Worm (Caenorhabditis elegans) whole organism, L4 larva: ENCODE measurements around the gene acs-22.

Experiments used
- F37D6.2 ChIP-seq: sonication (generic microtip); optimal IDR thresholded peaks from 2 replicates; lab custom pipeline; 2016; ENCODE audit warnings: mild to moderate bottlenecking, missing genetic modification characterization, missing compliant biosample characterization
- ZK546.5 ChIP-seq, 2 experiments: sonication (generic microtip); optimal IDR thresholded peaks; 2 replicates each; lab custom pipeline; 2017; ENCODE audit warnings: missing biosample characterization in 2 of 2, missing genetic modification characterization in 2 of 2
- aha-1 ChIP-seq: fragments of 150-350 bp; peaks from one replicate; lab custom pipeline; 2014; ENCODE audit warnings: missing biosample characterization, missing genetic modification characterization
- ama-1 ChIP-seq: fragments of 150-350 bp; optimal IDR thresholded peaks from 2 replicates; lab custom pipeline; 2014; ENCODE audit warnings: inconsistent platforms, mixed read lengths
- arid-1 ChIP-seq: fragments of 200-800 bp; sonication (Bioruptor generic); conservative IDR thresholded peaks from 2 replicates; pipeline ENCODE4 v1.3.6; 2022; ENCODE audit warnings: missing genetic modification reagents, missing genetic modification characterization, missing compliant biosample characterization
- ceh-44 ChIP-seq: fragments of 200-800 bp; sonication (Bioruptor generic); IDR thresholded peaks from 2 replicates; pipeline ENCODE4 v1.3.6; 2022; ENCODE audit warnings: missing genetic modification reagents, missing genetic modification characterization, missing compliant biosample characterization
- ceh-82 ChIP-seq: sonication (generic microtip); optimal IDR thresholded peaks from 2 replicates; lab custom pipeline; 2017; ENCODE audit warnings: missing biosample characterization, missing genetic modification characterization
- ces-1 ChIP-seq: fragments of 150-350 bp; sonication (generic microtip); optimal IDR thresholded peaks from 4 replicates; lab custom pipeline; 2014; ENCODE audit warnings: missing biosample characterization, missing genetic modification reagents, missing genetic modification characterization
- daf-16 ChIP-seq, 3 experiments: sonication (generic microtip); optimal IDR thresholded peaks; 2 replicates each; lab custom pipeline; 2016 to 2017; ENCODE audit warnings: missing genetic modification characterization in 3 of 3, missing genetic modification reagents in 3 of 3, mild to moderate bottlenecking in 2 of 3, missing compliant biosample characterization in 2 of 3, missing biosample characterization in 1 of 3, moderate library complexity in 1 of 3
- daf-19 ChIP-seq: fragments of 200-800 bp; sonication (Bioruptor generic); conservative IDR thresholded peaks from 2 replicates; pipeline ENCODE4 v1.3.6; 2022; ENCODE audit warnings: missing genetic modification characterization, missing compliant biosample characterization
- dmd-6 ChIP-seq: fragments of 200-800 bp; sonication (Bioruptor generic); IDR thresholded peaks from 2 replicates; pipeline ENCODE4 v1.3.6; 2022; ENCODE audit warnings: missing genetic modification reagents, missing genetic modification characterization, missing compliant biosample characterization
- dmd-8 ChIP-seq: fragments of 200-800 bp; sonication (Bioruptor generic); IDR thresholded peaks from 2 replicates; pipeline ENCODE4 v1.3.6; 2022; ENCODE audit warnings: missing genetic modification characterization, missing compliant biosample characterization
- dmd-9 ChIP-seq: fragments of 200-800 bp; sonication (Bioruptor generic); IDR thresholded peaks from 2 replicates; pipeline ENCODE4 v1.3.6; 2022; ENCODE audit warnings: missing genetic modification reagents, missing genetic modification characterization, missing compliant biosample characterization
- dve-1 ChIP-seq: sonication (generic microtip); optimal IDR thresholded peaks from 2 replicates; lab custom pipeline; 2017; ENCODE audit warnings: antibody characterized with exemption, mild to moderate bottlenecking, missing genetic modification characterization, missing compliant biosample characterization; ENCODE audit not compliant: insufficient read depth
- fos-1 ChIP-seq: fragments of 150-350 bp; optimal IDR thresholded peaks from 2 replicates; lab custom pipeline; 2014; ENCODE audit warnings: missing biosample characterization, missing genetic modification characterization
- gei-8 ChIP-seq: fragments of 200-800 bp; sonication (Bioruptor generic); optimal IDR thresholded peaks from 2 replicates; lab custom pipeline; 2018; ENCODE audit warnings: mild to moderate bottlenecking, missing genetic modification characterization, missing compliant biosample characterization
- hmg-1.1 ChIP-seq: fragments of 200-800 bp; sonication (Bioruptor generic); IDR thresholded peaks from 2 replicates; pipeline ENCODE4 v1.3.6; 2022; ENCODE audit warnings: missing genetic modification reagents, missing genetic modification characterization, missing compliant biosample characterization
- jun-1 ChIP-seq: fragments of 150-350 bp; optimal IDR thresholded peaks from 2 replicates; lab custom pipeline; 2014; ENCODE audit warnings: missing biosample characterization, missing genetic modification reagents, missing genetic modification characterization
- lin-39 ChIP-seq: fragments of 150-350 bp; optimal IDR thresholded peaks from 2 replicates; lab custom pipeline; 2014; ENCODE audit warnings: missing biosample characterization, missing genetic modification reagents, missing genetic modification characterization
- madf-5 ChIP-seq, 2 experiments: fragments of 200-800 bp; sonication (Bioruptor generic); IDR thresholded peaks; 2 replicates each; pipeline ENCODE4 v1.3.6; 2022; ENCODE audit warnings: missing compliant biosample characterization in 2 of 2, missing genetic modification characterization in 2 of 2
- madf-9 ChIP-seq: fragments of 200-800 bp; sonication (Bioruptor generic); conservative IDR thresholded peaks from 2 replicates; pipeline ENCODE4 v1.3.6; 2022; ENCODE audit warnings: missing genetic modification reagents, missing genetic modification characterization, missing compliant biosample characterization
- mes-2 ChIP-seq: sonication (generic microtip); optimal IDR thresholded peaks from 2 replicates; lab custom pipeline; 2016; ENCODE audit warnings: missing genotype, mild to moderate bottlenecking, missing genetic modification characterization, missing compliant biosample characterization; ENCODE audit not compliant: poor library complexity, severe bottlenecking
- mxl-2 ChIP-seq: fragments of 200-800 bp; sonication (Bioruptor generic); conservative IDR thresholded peaks from 2 replicates; pipeline ENCODE4 v1.3.6; 2022; ENCODE audit warnings: missing genetic modification reagents, missing genetic modification characterization, missing compliant biosample characterization
- nhr-11 ChIP-seq: fragments of 150-350 bp; optimal IDR thresholded peaks from 2 replicates; lab custom pipeline; 2014; ENCODE audit warnings: missing biosample characterization, missing genetic modification characterization
- nhr-25 ChIP-seq: sonication (generic microtip); optimal IDR thresholded peaks from 2 replicates; lab custom pipeline; 2017; ENCODE audit warnings: missing genetic modification characterization, mild to moderate bottlenecking, missing compliant biosample characterization, antibody characterized with exemption, moderate library complexity, borderline replicate concordance; ENCODE audit not compliant: insufficient read depth
- nhr-28 ChIP-seq: fragments of 150-350 bp; optimal IDR thresholded peaks from 2 replicates; lab custom pipeline; 2014; ENCODE audit warnings: missing biosample characterization, missing genetic modification characterization
- nhr-48 ChIP-seq: sonication (generic microtip); optimal IDR thresholded peaks from 2 replicates; lab custom pipeline; 2016; ENCODE audit warnings: mild to moderate bottlenecking, missing genetic modification characterization, missing compliant biosample characterization
- nhr-76 ChIP-seq: fragments of 150-350 bp; optimal IDR thresholded peaks from 2 replicates; lab custom pipeline; 2014; ENCODE audit warnings: missing biosample characterization, missing genetic modification characterization
- nhr-77 ChIP-seq: fragments of 150-350 bp; optimal IDR thresholded peaks from 2 replicates; lab custom pipeline; 2014; ENCODE audit warnings: missing biosample characterization, missing genetic modification characterization
- php-3 ChIP-seq: fragments of 200-800 bp; sonication (Bioruptor generic); IDR thresholded peaks from 2 replicates; pipeline ENCODE4 v1.3.6; 2022; ENCODE audit warnings: missing genetic modification reagents, missing genetic modification characterization, missing compliant biosample characterization
- pqm-1 ChIP-seq: sonication (generic microtip); optimal IDR thresholded peaks from 2 replicates; lab custom pipeline; 2017; ENCODE audit warnings: missing biosample characterization, missing genetic modification characterization
- spr-3 ChIP-seq: fragments of 200-800 bp; sonication (Bioruptor generic); optimal IDR thresholded peaks from 2 replicates; lab custom pipeline; 2018; ENCODE audit warnings: mild to moderate bottlenecking, missing genetic modification characterization, missing compliant biosample characterization
- unc-62 ChIP-seq, 3 experiments: fragments of 150-350 bp in 1 of 3; sonication (generic microtip); optimal IDR thresholded peaks in 2 of 3; peaks in 1 of 3; 1 replicate in 1 of 3; 2 replicates in 2 of 3; lab custom pipeline; 2014 to 2017; ENCODE audit warnings: missing biosample characterization in 3 of 3, missing genetic modification characterization in 3 of 3, missing genetic modification reagents in 3 of 3, missing genotype in 1 of 3
- zag-1 ChIP-seq: fragments of 150-350 bp; optimal IDR thresholded peaks from 2 replicates; lab custom pipeline; 2014; ENCODE audit warnings: missing biosample characterization, missing genetic modification characterization
- zfp-2 ChIP-seq: sonication (generic microtip); optimal IDR thresholded peaks from 2 replicates; lab custom pipeline; 2016; ENCODE audit warnings: mild to moderate bottlenecking, missing genetic modification characterization, missing compliant biosample characterization
- zip-11 ChIP-seq: fragments of 200-800 bp; sonication (Bioruptor generic); IDR thresholded peaks from 2 replicates; pipeline ENCODE4 v1.3.6; 2022; ENCODE audit warnings: missing genetic modification characterization, missing compliant biosample characterization
- zip-2 ChIP-seq: fragments of 150-350 bp; optimal IDR thresholded peaks from 2 replicates; lab custom pipeline; 2014; ENCODE audit warnings: missing biosample characterization, missing genetic modification characterization
- ztf-7 ChIP-seq: fragments of 150-350 bp; optimal IDR thresholded peaks from 2 replicates; lab custom pipeline; 2014; ENCODE audit warnings: missing biosample characterization, missing genetic modification characterization

The acs-22 gene

DNA sequence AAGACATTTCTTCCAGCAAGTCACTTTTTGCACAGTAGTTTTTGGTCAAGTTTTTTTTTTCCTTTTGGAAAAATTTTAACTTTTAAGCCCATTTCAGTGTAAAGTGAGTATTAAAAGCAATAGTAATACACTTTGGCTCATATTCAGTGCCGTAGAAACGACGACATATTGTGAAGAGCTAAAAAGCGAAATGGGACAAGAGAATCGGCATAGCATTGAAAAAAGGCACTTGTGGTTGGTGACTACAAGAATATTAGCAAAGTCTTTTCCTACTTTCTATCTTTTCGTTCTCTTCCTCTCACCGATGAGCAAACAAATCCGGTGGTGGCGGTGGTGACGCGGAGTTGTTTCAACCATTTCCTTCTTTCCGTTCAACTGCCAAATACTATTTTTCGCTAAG, at the start of gene acs-22:
Gene acs-22 (plus strand): TSS at position 301 of the 400 bp plus-strand sequence.
- no peak for TF ChIP-seq pqm-1 (tag; lab: Kevin White, UChicago)
- TF ChIP-seq unc-62 (GFP tag; optimal IDR thresholded peaks at IDR 0.05 in 1 of 2; lab: Kevin White, UChicago), result peak in 1 of 2 experiments; percentile 26
- TF ChIP-seq unc-62 (tag; optimal IDR thresholded peaks at IDR 0.05; lab: Kevin White, UChicago), result no peak
- peak; percentile 84 for TF ChIP-seq aha-1 (tag; lab: Kevin White, UChicago)
- no peak for TF ChIP-seq nhr-77 (tag; lab: Kevin White, UChicago)
- TF ChIP-seq madf-9, result 0 out of 2 replicates have a peak, but pooled peaks have one; percentile 15

DNA sequence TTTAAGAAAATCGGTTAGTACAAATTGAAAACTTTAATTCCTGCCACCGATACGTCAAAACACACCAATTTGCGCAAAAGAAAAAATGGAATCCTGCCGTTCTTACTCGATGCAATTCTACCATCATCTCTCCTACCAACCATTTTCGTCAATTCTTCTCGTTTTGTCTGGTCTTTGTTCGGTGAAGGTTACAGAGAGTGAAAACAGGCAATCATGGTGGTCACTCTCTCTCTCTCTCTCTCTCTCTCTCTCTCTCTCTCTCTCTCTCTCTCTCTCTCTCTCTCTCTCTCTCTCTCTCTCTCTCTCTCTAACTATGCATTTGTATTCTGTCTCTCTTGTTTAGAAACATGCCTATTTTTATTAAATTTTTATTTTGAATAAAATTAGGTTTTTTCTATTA, 48.8 kb upstream of the acs-22 start:
- TF ChIP-seq mes-2 (no peak), ztf-7 (tag; lab: Kevin White, UChicago) (no peak), ZK546.5 (tag; optimal IDR thresholded peaks at IDR 0.05; lab: Kevin White, UChicago) (no peak), zip-11 (GFP tag; lab: Robert Waterston, UW) (no peak), lin-39 (tag; lab: Kevin White, UChicago) (no peak), hmg-1.1 (GFP tag; lab: Robert Waterston, UW) (no peak), nhr-25 (peak; percentile 58)
- TF ChIP-seq, all 104 proteins: peak for 1

DNA sequence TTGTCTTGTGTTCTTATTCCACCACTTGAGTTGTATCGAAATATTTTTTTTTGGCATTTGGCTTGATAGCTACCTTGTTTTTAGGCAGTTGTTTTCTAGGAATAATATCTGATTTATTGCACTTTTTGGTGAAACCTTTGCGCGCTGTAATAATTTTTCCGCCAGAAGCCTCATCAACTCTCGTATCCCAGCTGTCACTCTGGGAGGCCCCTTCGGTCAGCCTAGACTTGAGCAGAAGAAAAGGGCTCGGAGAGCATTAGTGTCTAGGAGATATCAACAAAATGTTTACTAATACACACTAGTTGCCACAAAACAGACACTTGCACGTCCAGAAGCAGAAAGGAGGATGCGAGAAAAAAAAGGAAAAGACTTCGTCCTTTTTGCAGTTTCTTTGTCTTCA, 42.1 kb upstream of the acs-22 start:
- no peak for TF ChIP-seq nhr-25
- peak in 1 of 2 experiments; percentile 54 for TF ChIP-seq unc-62 (GFP tag; optimal IDR thresholded peaks at IDR 0.05 in 1 of 2; lab: Kevin White, UChicago)
- TF ChIP-seq unc-62 (tag; optimal IDR thresholded peaks at IDR 0.05; lab: Kevin White, UChicago), result no peak
- no peak for TF ChIP-seq nhr-11 (tag; lab: Kevin White, UChicago)
- TF ChIP-seq nhr-28 (tag; lab: Kevin White, UChicago), result no peak
- no peak for TF ChIP-seq dve-1 (tag; lab: Kevin White, UChicago)
- no peak for TF ChIP-seq ceh-82 (tag; lab: Kevin White, UChicago)
- peak in 1 of 2 experiments; percentile 29 for TF ChIP-seq daf-16 (GFP tag; optimal IDR thresholded peaks at IDR 0.05; lab: Kevin White, UChicago)
- TF ChIP-seq daf-16 (tag; optimal IDR thresholded peaks at IDR 0.05; lab: Kevin White, UChicago), result no peak
- TF ChIP-seq nhr-48, result no peak

DNA sequence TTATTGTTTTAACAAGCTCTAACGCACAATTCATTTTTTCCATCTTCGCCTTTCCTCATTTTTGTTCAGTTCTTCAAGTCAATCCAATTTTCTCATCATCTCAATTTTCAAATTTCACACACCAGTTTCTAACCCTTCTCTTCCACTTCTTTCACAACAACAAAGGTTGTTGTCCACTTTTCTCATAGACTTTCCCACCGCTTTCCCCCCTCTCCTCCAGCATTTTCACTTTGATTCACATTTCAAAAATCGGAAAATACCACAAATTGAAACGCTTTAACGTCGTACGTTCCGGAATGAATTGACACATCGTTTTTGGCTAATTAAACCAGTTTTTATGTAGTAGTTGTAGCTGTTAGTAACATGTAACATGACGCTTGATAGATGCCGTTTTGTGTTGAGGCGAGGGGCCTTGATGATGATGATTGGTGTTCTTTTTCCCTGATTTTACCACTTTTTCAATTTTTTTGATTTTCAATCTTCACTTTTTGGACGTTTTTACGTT, 40.7 kb upstream of the acs-22 start:
- TF ChIP-seq ceh-44 (GFP tag; lab: Robert Waterston, UW) (no peak), zag-1 (tag; lab: Kevin White, UChicago) (no peak), dmd-9 (GFP tag; lab: Robert Waterston, UW) (no peak), nhr-28 (tag; lab: Kevin White, UChicago) (peak; percentile 56), zip-2 (tag; lab: Kevin White, UChicago) (no peak), unc-62 (GFP tag; optimal IDR thresholded peaks at IDR 0.05 in 1 of 2; lab: Kevin White, UChicago) (peak in 1 of 2 experiments; percentile 64), unc-62 (tag; optimal IDR thresholded peaks at IDR 0.05; lab: Kevin White, UChicago) (no peak)

DNA sequence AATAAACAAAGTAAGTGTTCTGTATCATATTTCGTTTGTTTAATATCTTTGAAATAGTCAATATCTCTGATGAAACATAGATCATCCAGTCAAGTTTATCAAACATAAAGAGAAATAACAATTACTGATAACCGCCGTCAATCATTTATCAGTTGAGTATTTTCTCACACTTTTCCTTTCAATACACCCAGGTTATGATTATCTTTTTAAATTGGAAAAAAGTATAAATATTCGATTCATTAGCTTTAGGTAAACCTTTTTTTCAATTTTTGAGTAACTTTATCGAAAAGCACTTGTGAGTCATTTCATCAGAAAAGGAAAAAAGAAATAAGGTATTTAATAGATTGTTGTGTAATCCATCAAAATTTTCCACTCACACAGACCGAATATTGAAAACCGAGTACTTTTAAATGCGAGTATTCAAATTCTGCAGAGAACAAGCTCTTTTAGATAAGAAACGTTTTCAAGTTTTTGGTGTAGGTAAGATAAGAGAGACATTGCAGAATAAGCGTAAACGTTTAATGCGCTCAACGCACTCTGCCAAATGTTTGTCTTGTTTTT, 39.5 kb upstream of the acs-22 start:
- no peak for TF ChIP-seq daf-16 (GFP tag; optimal IDR thresholded peaks at IDR 0.05; lab: Kevin White, UChicago)
- TF ChIP-seq daf-16 (tag; optimal IDR thresholded peaks at IDR 0.05; lab: Kevin White, UChicago), result no peak
- TF ChIP-seq dmd-6, result no peak
- peak in 1 of 2 experiments; percentile 98 for TF ChIP-seq unc-62 (GFP tag; optimal IDR thresholded peaks at IDR 0.05 in 1 of 2; lab: Kevin White, UChicago)
- TF ChIP-seq unc-62 (tag; optimal IDR thresholded peaks at IDR 0.05; lab: Kevin White, UChicago), result no peak
- TF ChIP-seq ama-1, result no peak
- TF ChIP-seq daf-19 (GFP tag; lab: Robert Waterston, UW), result no peak
- TF ChIP-seq spr-3, result no peak
- no peak for TF ChIP-seq F37D6.2 (tag; lab: Kevin White, UChicago)
- TF ChIP-seq mxl-2 (GFP tag; lab: Robert Waterston, UW), result no peak
- TF ChIP-seq fos-1, result no peak
- TF ChIP-seq nhr-25, result no peak
- no peak for TF ChIP-seq php-3 (GFP tag; lab: Robert Waterston, UW)
- TF ChIP-seq arid-1 (GFP tag; lab: Robert Waterston, UW), result no peak
- no peak for TF ChIP-seq zip-2 (tag; lab: Kevin White, UChicago)
- no peak for TF ChIP-seq madf-5 (GFP tag; IDR thresholded peaks at IDR 0.05; lab: Robert Waterston, UW)
- TF ChIP-seq dmd-8 (GFP tag; lab: Robert Waterston, UW), result no peak
- TF ChIP-seq gei-8, result no peak
- TF ChIP-seq nhr-28 (tag; lab: Kevin White, UChicago), result peak; percentile 28
- no peak for TF ChIP-seq ces-1
- no peak for TF ChIP-seq ZK546.5 (tag; optimal IDR thresholded peaks at IDR 0.05; lab: Kevin White, UChicago)
- TF ChIP-seq zfp-2 (tag; lab: Kevin White, UChicago), result no peak
- no peak for TF ChIP-seq zag-1 (tag; lab: Kevin White, UChicago)
- no peak for TF ChIP-seq nhr-76
- TF ChIP-seq lin-39 (tag; lab: Kevin White, UChicago), result no peak
- no peak for TF ChIP-seq nhr-11 (tag; lab: Kevin White, UChicago)
- peak; percentile 12 for TF ChIP-seq pqm-1 (tag; lab: Kevin White, UChicago)
- TF ChIP-seq jun-1 (tag; lab: Kevin White, UChicago), result no peak
